Worm (Caenorhabditis elegans) whole organism, young adult: Measurements from ENCODE around the gene rps-14.

Experiments used
- B0019.2 ChIP-seq: fragments of 200-800 bp; sonication (Bioruptor generic); conservative IDR thresholded peaks from 2 replicates; pipeline ENCODE4 v1.3.6; 2022; ENCODE audit warnings: missing genetic modification reagents, missing genetic modification characterization, missing compliant biosample characterization
- B0035.1 ChIP-seq: sonication (generic microtip); optimal IDR thresholded peaks from 2 replicates; lab custom pipeline; 2016; ENCODE audit warnings: missing genetic modification characterization, mild to moderate bottlenecking, missing compliant biosample characterization, missing genotype, missing genetic modification reagents
- D2030.7 ChIP-seq: fragments of 200-800 bp; sonication (Bioruptor generic); IDR thresholded peaks from 2 replicates; pipeline ENCODE4 v1.3.6; 2022; ENCODE audit warnings: missing genetic modification reagents, missing genetic modification characterization, missing compliant biosample characterization
- F33H1.4 ChIP-seq: fragments of 200-800 bp; sonication (Bioruptor generic); IDR thresholded peaks from 2 replicates; pipeline ENCODE4 v1.3.6; 2022; ENCODE audit warnings: missing genetic modification reagents, missing genetic modification characterization, missing compliant biosample characterization
- K11D2.4 ChIP-seq: fragments of 200-800 bp; sonication (Bioruptor generic); IDR thresholded peaks from 2 replicates; pipeline ENCODE4 v1.3.6; 2022; ENCODE audit warnings: missing genetic modification reagents, missing genetic modification characterization, missing compliant biosample characterization
- Y53G8AR.9 ChIP-seq: fragments of 200-800 bp; sonication (Bioruptor generic); conservative IDR thresholded peaks from 2 replicates; pipeline ENCODE4 v1.3.6; 2022; ENCODE audit warnings: missing genetic modification reagents, missing genetic modification characterization, missing compliant biosample characterization
- Y56A3A.18 ChIP-seq: fragments of 200-800 bp; sonication (Bioruptor generic); IDR thresholded peaks from 2 replicates; pipeline ENCODE4 v1.3.6; 2022; ENCODE audit warnings: missing genetic modification reagents, missing genetic modification characterization, missing compliant biosample characterization
- ZK185.1 ChIP-seq: sonication (generic microtip); optimal IDR thresholded peaks from 2 replicates; lab custom pipeline; 2016; ENCODE audit warnings: mild to moderate bottlenecking, missing genetic modification characterization, missing compliant biosample characterization; ENCODE audit not compliant: poor library complexity, severe bottlenecking
- aptf-2 ChIP-seq: fragments of 200-800 bp; sonication (Bioruptor generic); conservative IDR thresholded peaks from 2 replicates; pipeline ENCODE4 v1.3.6; 2022; ENCODE audit warnings: missing genetic modification reagents, missing genetic modification characterization, missing compliant biosample characterization
- aptf-3 ChIP-seq: fragments of 200-800 bp; sonication (Bioruptor generic); IDR thresholded peaks from 2 replicates; pipeline ENCODE4 v1.3.6; 2022; ENCODE audit warnings: missing genetic modification characterization, missing compliant biosample characterization
- atf-7 ChIP-seq: sonication (generic microtip); optimal IDR thresholded peaks from 2 replicates; lab custom pipeline; 2017; ENCODE audit warnings: mild to moderate bottlenecking, missing genetic modification characterization, missing compliant biosample characterization
- attf-3 ChIP-seq: fragments of 200-800 bp; sonication (Bioruptor generic); conservative IDR thresholded peaks from 2 replicates; pipeline ENCODE4 v1.3.6; 2022; ENCODE audit warnings: missing genetic modification reagents, missing genetic modification characterization, missing compliant biosample characterization
- attf-5 ChIP-seq: fragments of 200-800 bp; sonication (Bioruptor generic); optimal IDR thresholded peaks from 2 replicates; lab custom pipeline; 2018; ENCODE audit warnings: mild to moderate bottlenecking, missing genetic modification characterization, missing compliant biosample characterization
- ccch-3 ChIP-seq: fragments of 200-800 bp; sonication (Bioruptor generic); optimal IDR thresholded peaks from 2 replicates; lab custom pipeline; 2018; ENCODE audit warnings: mild to moderate bottlenecking, missing genetic modification characterization, missing compliant biosample characterization
- cebp-2 ChIP-seq: fragments of 200-800 bp; sonication (Bioruptor generic); IDR thresholded peaks from 2 replicates; pipeline ENCODE4 v1.3.6; 2022; ENCODE audit warnings: missing genetic modification characterization, missing compliant biosample characterization
- ceh-100 ChIP-seq: fragments of 200-800 bp; sonication (Bioruptor generic); IDR thresholded peaks from 2 replicates; pipeline ENCODE4 v1.3.6; 2022; ENCODE audit warnings: missing genetic modification reagents, missing genetic modification characterization, missing compliant biosample characterization
- ceh-58 ChIP-seq: fragments of 200-800 bp; sonication (Bioruptor generic); IDR thresholded peaks from 2 replicates; pipeline ENCODE4 v1.3.6; 2022; ENCODE audit warnings: missing genetic modification characterization, missing compliant biosample characterization
- ceh-79 ChIP-seq: sonication (generic microtip); optimal IDR thresholded peaks from 2 replicates; lab custom pipeline; 2017; ENCODE audit warnings: mild to moderate bottlenecking, missing genetic modification characterization, missing compliant biosample characterization
- ceh-91 ChIP-seq: fragments of 200-800 bp; sonication (Bioruptor generic); IDR thresholded peaks from 2 replicates; pipeline ENCODE4 v1.3.6; 2022; ENCODE audit warnings: missing genetic modification reagents, missing genetic modification characterization, missing compliant biosample characterization
- chd-7 ChIP-seq: sonication (generic microtip); optimal IDR thresholded peaks from 2 replicates; lab custom pipeline; 2016; ENCODE audit warnings: mild to moderate bottlenecking, missing genetic modification characterization, moderate library complexity, missing compliant biosample characterization
- die-1 ChIP-seq: sonication (generic microtip); optimal IDR thresholded peaks from 2 replicates; lab custom pipeline; 2016; ENCODE audit warnings: missing genotype, mild to moderate bottlenecking, missing genetic modification characterization, missing compliant biosample characterization
- dpff-1 ChIP-seq: sonication (generic microtip); optimal IDR thresholded peaks from 2 replicates; lab custom pipeline; 2017; ENCODE audit warnings: mild to moderate bottlenecking, missing genetic modification characterization, missing compliant biosample characterization
- efl-1 ChIP-seq: fragments of 150-350 bp; optimal IDR thresholded peaks from 2 replicates; lab custom pipeline; 2014; ENCODE audit warnings: missing biosample characterization, missing genetic modification reagents, missing genetic modification characterization
- egl-18 ChIP-seq: fragments of 200-800 bp; sonication (Bioruptor generic); IDR thresholded peaks from 2 replicates; pipeline ENCODE4 v1.3.6; 2022; ENCODE audit warnings: missing genetic modification reagents, missing genetic modification characterization, missing compliant biosample characterization
- egl-44 ChIP-seq: fragments of 200-800 bp; sonication (Bioruptor generic); IDR thresholded peaks from 2 replicates; pipeline ENCODE4 v1.3.6; 2022; ENCODE audit warnings: missing genetic modification reagents, missing genetic modification characterization, missing compliant biosample characterization
- egrh-3 ChIP-seq: fragments of 200-800 bp; sonication (Bioruptor generic); IDR thresholded peaks from 2 replicates; pipeline ENCODE4 v1.3.6; 2022; ENCODE audit warnings: missing genetic modification reagents, missing genetic modification characterization, missing compliant biosample characterization
- gei-17 ChIP-seq: fragments of 200-800 bp; sonication (Bioruptor generic); optimal IDR thresholded peaks from 2 replicates; lab custom pipeline; 2018; ENCODE audit warnings: mild to moderate bottlenecking, missing genetic modification characterization, missing compliant biosample characterization
- hlh-12 ChIP-seq: sonication (generic microtip); optimal IDR thresholded peaks from 2 replicates; lab custom pipeline; 2016; ENCODE audit warnings: missing genetic modification characterization, missing compliant biosample characterization
- hmg-20 ChIP-seq: fragments of 200-800 bp; sonication (Bioruptor generic); IDR thresholded peaks from 2 replicates; pipeline ENCODE4 v1.3.6; 2022; ENCODE audit warnings: missing genetic modification reagents, missing genetic modification characterization, missing compliant biosample characterization
- hsf-1 ChIP-seq: fragments of 200-800 bp; sonication (Bioruptor generic); IDR thresholded peaks from 2 replicates; pipeline ENCODE4 v1.3.6; 2022; ENCODE audit warnings: missing genetic modification reagents, missing genetic modification characterization, missing compliant biosample characterization
- lag-1 ChIP-seq: fragments of 200-800 bp; sonication (Bioruptor generic); IDR thresholded peaks from 2 replicates; pipeline ENCODE4 v1.3.6; 2022; ENCODE audit warnings: missing genetic modification reagents, missing genetic modification characterization, missing compliant biosample characterization
- let-526 ChIP-seq: fragments of 200-800 bp; sonication (Bioruptor generic); IDR thresholded peaks from 2 replicates; pipeline ENCODE4 v1.3.6; 2022; ENCODE audit warnings: missing genetic modification reagents, missing genetic modification characterization, missing compliant biosample characterization
- lin-35 ChIP-seq, 3 experiments: fragments of 150-350 bp in 2 of 3; sonication (generic microtip) in 1 of 3; optimal IDR thresholded peaks; 2 replicates each; lab custom pipeline; 2014 to 2018; ENCODE audit warnings: missing biosample characterization in 3 of 3, missing genetic modification characterization in 3 of 3, missing genetic modification reagents in 3 of 3
- lsl-1 ChIP-seq: fragments of 200-800 bp; sonication (Bioruptor generic); optimal IDR thresholded peaks from 2 replicates; lab custom pipeline; 2018; ENCODE audit warnings: mild to moderate bottlenecking, missing genetic modification characterization, moderate library complexity, missing compliant biosample characterization
- lsy-27 ChIP-seq: sonication (generic microtip); optimal IDR thresholded peaks from 2 replicates; lab custom pipeline; 2017; ENCODE audit warnings: missing genetic modification characterization, mild to moderate bottlenecking, missing compliant biosample characterization, antibody characterized with exemption, missing genotype, borderline replicate concordance; ENCODE audit not compliant: insufficient read depth
- madf-10 ChIP-seq: sonication (generic microtip); optimal IDR thresholded peaks from 2 replicates; lab custom pipeline; 2016; ENCODE audit warnings: mild to moderate bottlenecking, missing genetic modification characterization, missing compliant biosample characterization
- madf-6 ChIP-seq: fragments of 200-800 bp; sonication (Bioruptor generic); IDR thresholded peaks from 2 replicates; pipeline ENCODE4 v1.3.6; 2022; ENCODE audit warnings: missing genetic modification reagents, missing genetic modification characterization, missing compliant biosample characterization
- nfya-2 ChIP-seq: fragments of 200-800 bp; sonication (Bioruptor generic); IDR thresholded peaks from 2 replicates; pipeline ENCODE4 v1.3.6; 2022; ENCODE audit warnings: missing genetic modification reagents, missing genetic modification characterization, missing compliant biosample characterization
- nhr-179 ChIP-seq: sonication (generic microtip); optimal IDR thresholded peaks from 2 replicates; lab custom pipeline; 2016; ENCODE audit warnings: mild to moderate bottlenecking, missing genetic modification characterization, missing compliant biosample characterization
- nhr-80 ChIP-seq: sonication (generic microtip); optimal IDR thresholded peaks from 2 replicates; lab custom pipeline; 2016; ENCODE audit warnings: missing genetic modification characterization, missing compliant biosample characterization
- sea-2 ChIP-seq: fragments of 200-800 bp; sonication (Bioruptor generic); IDR thresholded peaks from 2 replicates; pipeline ENCODE4 v1.3.6; 2022; ENCODE audit warnings: missing genetic modification characterization, missing compliant biosample characterization
- snpc-1.1 ChIP-seq: sonication (generic microtip); optimal IDR thresholded peaks from 2 replicates; lab custom pipeline; 2017; ENCODE audit warnings: missing genetic modification characterization, mild to moderate bottlenecking, missing compliant biosample characterization, antibody characterized with exemption, moderate library complexity, missing genotype, missing genetic modification reagents; ENCODE audit not compliant: insufficient read depth
- snpc-1.3 ChIP-seq: sonication (generic microtip); optimal IDR thresholded peaks from 2 replicates; lab custom pipeline; 2017; ENCODE audit warnings: missing genetic modification characterization, mild to moderate bottlenecking, missing compliant biosample characterization, antibody characterized with exemption, moderate library complexity, missing genotype, missing genetic modification reagents; ENCODE audit not compliant: insufficient read depth
- snpc-3.4 ChIP-seq: sonication (generic microtip); optimal IDR thresholded peaks from 2 replicates; lab custom pipeline; 2017; ENCODE audit warnings: missing genetic modification characterization, mild to moderate bottlenecking, missing compliant biosample characterization, antibody characterized with exemption, moderate library complexity, missing genotype, missing genetic modification reagents
- xnd-1 ChIP-seq: sonication (generic microtip); optimal IDR thresholded peaks from 2 replicates; lab custom pipeline; 2016; ENCODE audit warnings: missing genotype, missing genetic modification reagents, missing genetic modification characterization, missing compliant biosample characterization
- ztf-28 ChIP-seq: fragments of 200-800 bp; sonication (Bioruptor generic); IDR thresholded peaks from 2 replicates; pipeline ENCODE4 v1.3.6; 2022; ENCODE audit warnings: missing genetic modification reagents, missing genetic modification characterization, missing compliant biosample characterization
- ztf-6 ChIP-seq: fragments of 200-800 bp; sonication (Bioruptor generic); IDR thresholded peaks from 2 replicates; pipeline ENCODE4 v1.3.6; 2022; ENCODE audit warnings: missing genetic modification reagents, missing genetic modification characterization, missing compliant biosample characterization

rps-14 gene

DNA sequence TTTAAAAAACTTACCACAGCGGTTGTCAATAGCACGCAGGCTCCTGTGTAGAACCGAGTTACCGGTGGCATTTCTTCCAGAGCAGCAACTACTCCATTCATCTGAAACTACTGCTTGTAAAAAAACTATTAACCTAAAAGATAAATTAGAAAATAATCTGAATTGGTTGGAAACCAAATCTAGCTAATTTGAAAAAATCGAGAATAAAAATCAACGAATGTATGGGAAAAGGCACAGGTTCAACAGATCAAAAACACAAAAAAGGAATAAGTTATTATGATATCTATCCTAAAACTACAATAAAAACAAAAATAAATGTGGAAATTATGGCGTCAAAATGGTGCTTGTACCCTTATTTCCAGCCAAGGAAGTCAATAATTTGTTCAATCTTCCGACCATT is 43.6 kb upstream of the rps-14 start, which contains the start of gene der-2:
Gene der-2 (minus strand): TSS at position 101 of the 400 bp plus-strand sequence.
- TF ChIP-seq lin-35 (GFP tag; optimal IDR thresholded peaks at IDR 0.05; lab: Kevin White, UChicago): no peak
- TF ChIP-seq D2030.7 (GFP tag; lab: Robert Waterston, UW): no peak
- TF ChIP-seq gei-17 (GFP tag; lab: Kevin White, UChicago): no peak
- TF ChIP-seq nfya-2 (GFP tag; lab: Robert Waterston, UW): no peak
- TF ChIP-seq aptf-2: no peak
- TF ChIP-seq aptf-3 (GFP tag; lab: Robert Waterston, UW): no peak
- TF ChIP-seq snpc-1.1 (tag; lab: Kevin White, UChicago): no peak
- TF ChIP-seq ZK185.1: no peak

DNA sequence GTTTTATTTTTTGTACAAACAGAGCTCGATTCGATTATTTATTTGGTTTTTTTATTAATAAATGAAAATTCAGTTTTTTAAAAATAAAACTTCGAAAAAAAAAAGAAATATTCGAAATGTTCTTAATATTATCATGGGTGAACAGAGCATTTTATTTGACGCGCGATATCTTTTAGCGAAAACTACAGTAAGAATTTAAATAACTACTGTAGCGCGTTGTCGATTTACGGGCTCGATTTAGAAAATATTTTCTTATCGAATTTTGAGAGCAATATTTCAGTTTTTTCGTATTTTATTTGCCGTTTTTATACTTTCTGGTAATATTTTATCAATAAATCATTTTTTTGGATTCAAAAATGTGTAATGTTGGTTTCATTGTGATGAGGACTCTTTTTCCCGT is 41.7 kb upstream of the rps-14 start:
- no peak for TF ChIP-seq ztf-6 (GFP tag; lab: Robert Waterston, UW)
- TF ChIP-seq D2030.7 (GFP tag; lab: Robert Waterston, UW): no peak
- TF ChIP-seq madf-10 (tag; lab: Kevin White, UChicago): no peak
- TF ChIP-seq ceh-58 (GFP tag; lab: Robert Waterston, UW): no peak
- peak; percentile 35 for TF ChIP-seq xnd-1
- no peak for TF ChIP-seq hmg-20 (GFP tag; lab: Robert Waterston, UW)
- TF ChIP-seq egl-18: no peak
- TF ChIP-seq die-1 (tag; lab: Kevin White, UChicago): no peak
- no peak for TF ChIP-seq ccch-3 (GFP tag; lab: Kevin White, UChicago)
- no peak for TF ChIP-seq dpff-1 (tag; lab: Kevin White, UChicago)
- TF ChIP-seq attf-3 (GFP tag; lab: Robert Waterston, UW): no peak
- peak; percentile 64; the same call in 1 of the 2 replicates for TF ChIP-seq F33H1.4
- no peak for TF ChIP-seq K11D2.4 (GFP tag; lab: Robert Waterston, UW)
- peak; percentile 55 for TF ChIP-seq madf-6
- TF ChIP-seq hlh-12 (tag; lab: Kevin White, UChicago): no peak
- TF ChIP-seq hsf-1 (GFP tag; lab: Robert Waterston, UW): no peak
- TF ChIP-seq let-526 (GFP tag; lab: Robert Waterston, UW): no peak
- no peak for TF ChIP-seq chd-7
- no peak for TF ChIP-seq lag-1 (GFP tag; lab: Robert Waterston, UW)
- TF ChIP-seq lsl-1: peak; percentile 90
- 0 out of 2 replicates have a peak, but pooled peaks have one; percentile 37 for TF ChIP-seq Y56A3A.18
- TF ChIP-seq ceh-100: no peak
- TF ChIP-seq Y53G8AR.9 (GFP tag; lab: Robert Waterston, UW): no peak
- TF ChIP-seq gei-17 (GFP tag; lab: Kevin White, UChicago): no peak
- peak; percentile 53; the same call in 1 of the 2 replicates for TF ChIP-seq ceh-91
- no peak for TF ChIP-seq ztf-28 (GFP tag; lab: Robert Waterston, UW)
- TF ChIP-seq snpc-3.4 (tag; lab: Kevin White, UChicago): peak; percentile 22
- TF ChIP-seq egrh-3 (GFP tag; lab: Robert Waterston, UW): no peak
- no peak for TF ChIP-seq attf-5 (GFP tag; lab: Kevin White, UChicago)
- no peak for TF ChIP-seq nhr-179 (tag; lab: Kevin White, UChicago)
- no peak for TF ChIP-seq lsy-27 (tag; lab: Kevin White, UChicago)
- TF ChIP-seq cebp-2 (GFP tag; lab: Robert Waterston, UW): no peak
- TF ChIP-seq atf-7 (tag; lab: Kevin White, UChicago): no peak
- TF ChIP-seq B0019.2 (GFP tag; lab: Robert Waterston, UW): no peak
- TF ChIP-seq egl-44 (GFP tag; lab: Robert Waterston, UW): no peak
- no peak for TF ChIP-seq nhr-80 (tag; lab: Kevin White, UChicago)
- TF ChIP-seq sea-2: no peak
- no peak for TF ChIP-seq snpc-1.3 (tag; lab: Kevin White, UChicago)
- no peak for TF ChIP-seq B0035.1 (tag; lab: Kevin White, UChicago)
- no peak for TF ChIP-seq efl-1
- no peak for TF ChIP-seq aptf-3 (GFP tag; lab: Robert Waterston, UW)
- no peak for TF ChIP-seq ceh-79 (tag; lab: Kevin White, UChicago)
